Worm (Caenorhabditis elegans) whole organism, L2 larva: ENCODE measurements around the gene Y76A2B.4.

ENCODE experiments used
- C34F6.9 ChIP-seq: fragments of 150-350 bp; optimal IDR thresholded peaks from 2 replicates; lab custom pipeline; 2014; ENCODE audit warnings: missing biosample characterization, missing genetic modification characterization
- F13H6.1 ChIP-seq: sonication (generic microtip); optimal IDR thresholded peaks from 2 replicates; lab custom pipeline; 2016; ENCODE audit warnings: missing genetic modification characterization, missing compliant biosample characterization
- R02D3.7 ChIP-seq: fragments of 150-350 bp; optimal IDR thresholded peaks from 2 replicates; lab custom pipeline; 2014; ENCODE audit warnings: missing biosample characterization, missing genetic modification characterization
- Y55F3AM.14 ChIP-seq: fragments of 200-800 bp; sonication (Bioruptor generic); optimal IDR thresholded peaks from 2 replicates; lab custom pipeline; 2018; ENCODE audit warnings: mild to moderate bottlenecking, missing genetic modification characterization, missing compliant biosample characterization
- ZK546.5 ChIP-seq: sonication (generic microtip); optimal IDR thresholded peaks from 2 replicates; lab custom pipeline; 2017; ENCODE audit warnings: missing biosample characterization, missing genetic modification characterization
- alr-1 ChIP-seq: fragments of 150-350 bp; optimal IDR thresholded peaks from 2 replicates; lab custom pipeline; 2014; ENCODE audit warnings: missing biosample characterization, missing genetic modification characterization
- aly-2 ChIP-seq: fragments of 150-350 bp; optimal IDR thresholded peaks from 2 replicates; lab custom pipeline; 2014; ENCODE audit warnings: missing biosample characterization, missing genetic modification characterization
- ama-1 ChIP-seq: fragments of 150-350 bp; optimal IDR thresholded peaks from 2 replicates; lab custom pipeline; 2018; ENCODE audit warnings: inconsistent platforms
- blmp-1 ChIP-seq: sonication (generic microtip); optimal IDR thresholded peaks from 2 replicates; lab custom pipeline; 2017; ENCODE audit warnings: missing genetic modification characterization, mild to moderate bottlenecking, missing compliant biosample characterization, antibody characterized with exemption, moderate library complexity; ENCODE audit not compliant: insufficient read depth
- ceh-16 ChIP-seq: fragments of 150-350 bp; optimal IDR thresholded peaks from 2 replicates; lab custom pipeline; 2014; ENCODE audit warnings: missing biosample characterization, missing genetic modification characterization
- ceh-82 ChIP-seq: fragments of 150-350 bp; optimal IDR thresholded peaks from 2 replicates; lab custom pipeline; 2014; ENCODE audit warnings: missing biosample characterization, missing genetic modification characterization
- crh-2 ChIP-seq: sonication (generic microtip); optimal IDR thresholded peaks from 2 replicates; lab custom pipeline; 2017; ENCODE audit warnings: missing biosample characterization, missing genetic modification characterization
- dmd-4 ChIP-seq: sonication (generic microtip); optimal IDR thresholded peaks from 2 replicates; lab custom pipeline; 2017; ENCODE audit warnings: missing biosample characterization, missing genetic modification characterization
- egl-27 ChIP-seq: sonication (generic microtip); optimal IDR thresholded peaks from 3 replicates; lab custom pipeline; 2017; ENCODE audit warnings: missing biosample characterization, missing genetic modification reagents, missing genetic modification characterization
- elt-1 ChIP-seq: fragments of 150-350 bp; optimal IDR thresholded peaks from 2 replicates; lab custom pipeline; 2014; ENCODE audit warnings: missing biosample characterization, missing genetic modification characterization
- elt-3 ChIP-seq: sonication (generic microtip); optimal IDR thresholded peaks from 2 replicates; lab custom pipeline; 2017; ENCODE audit warnings: missing biosample characterization, missing genetic modification characterization
- fos-1 ChIP-seq: fragments of 150-350 bp; optimal IDR thresholded peaks from 2 replicates; lab custom pipeline; 2014; ENCODE audit warnings: missing biosample characterization, missing genetic modification characterization
- gmeb-1 ChIP-seq: fragments of 150-350 bp; optimal IDR thresholded peaks from 2 replicates; lab custom pipeline; 2014; ENCODE audit warnings: missing biosample characterization, missing genetic modification characterization
- lin-11 ChIP-seq: fragments of 150-350 bp; sonication (generic microtip); optimal IDR thresholded peaks from 2 replicates; lab custom pipeline; 2014; ENCODE audit warnings: missing biosample characterization, missing genetic modification characterization, inconsistent platforms, mixed read lengths
- lin-13 ChIP-seq: fragments of 150-350 bp; optimal IDR thresholded peaks from 2 replicates; lab custom pipeline; 2014; ENCODE audit warnings: missing biosample characterization, missing genetic modification reagents, missing genetic modification characterization
- lin-39 ChIP-seq: fragments of 150-350 bp; optimal IDR thresholded peaks from 2 replicates; lab custom pipeline; 2014; ENCODE audit warnings: missing biosample characterization, missing genetic modification reagents, missing genetic modification characterization
- lsy-2 ChIP-seq, 2 experiments: fragments of 150-350 bp in 1 of 2; sonication (generic microtip) in 1 of 2; optimal IDR thresholded peaks; 2 replicates each; lab custom pipeline; 2014 to 2017; ENCODE audit warnings: missing biosample characterization in 2 of 2, missing genetic modification characterization in 2 of 2
- mab-5 ChIP-seq: fragments of 150-350 bp; optimal IDR thresholded peaks from 2 replicates; lab custom pipeline; 2014; ENCODE audit warnings: missing biosample characterization, missing genetic modification characterization
- mbf-1 ChIP-seq: sonication (generic microtip); optimal IDR thresholded peaks from 2 replicates; lab custom pipeline; 2017; ENCODE audit warnings: missing biosample characterization, missing genetic modification characterization
- mdl-1 ChIP-seq, 2 experiments: fragments of 150-350 bp in 1 of 2; sonication (generic microtip) in 1 of 2; optimal IDR thresholded peaks; 2 replicates each; lab custom pipeline; 2017; ENCODE audit warnings: missing biosample characterization in 2 of 2, missing genetic modification characterization in 2 of 2
- nhr-10 ChIP-seq: sonication (generic microtip); optimal IDR thresholded peaks from 2 replicates; lab custom pipeline; 2017; ENCODE audit warnings: missing biosample characterization, missing genetic modification characterization
- nhr-11 ChIP-seq: fragments of 150-350 bp; optimal IDR thresholded peaks from 2 replicates; lab custom pipeline; 2014; ENCODE audit warnings: missing biosample characterization, missing genetic modification characterization
- nhr-12 ChIP-seq: fragments of 150-350 bp; optimal IDR thresholded peaks from 2 replicates; lab custom pipeline; 2014; ENCODE audit warnings: missing biosample characterization, missing genetic modification characterization
- nhr-129 ChIP-seq: fragments of 150-350 bp; optimal IDR thresholded peaks from 2 replicates; lab custom pipeline; 2014; ENCODE audit warnings: missing biosample characterization, missing genetic modification characterization
- nhr-21 ChIP-seq: fragments of 150-350 bp; optimal IDR thresholded peaks from 2 replicates; lab custom pipeline; 2014; ENCODE audit warnings: missing biosample characterization, missing genetic modification characterization
- nhr-23 ChIP-seq: fragments of 150-350 bp; optimal IDR thresholded peaks from 2 replicates; lab custom pipeline; 2014; ENCODE audit warnings: missing biosample characterization, missing genetic modification reagents, missing genetic modification characterization
- nhr-237 ChIP-seq: fragments of 150-350 bp; optimal IDR thresholded peaks from 2 replicates; lab custom pipeline; 2014; ENCODE audit warnings: missing biosample characterization, missing genetic modification characterization
- nhr-25 ChIP-seq: fragments of 150-350 bp; sonication (generic microtip); optimal IDR thresholded peaks from 3 replicates; lab custom pipeline; 2014; ENCODE audit warnings: missing biosample characterization, missing genetic modification characterization
- nhr-6 ChIP-seq: fragments of 150-350 bp; optimal IDR thresholded peaks from 2 replicates; lab custom pipeline; 2014; ENCODE audit warnings: missing biosample characterization, missing genetic modification characterization
- nhr-77 ChIP-seq: fragments of 150-350 bp; optimal IDR thresholded peaks from 2 replicates; lab custom pipeline; 2014; ENCODE audit warnings: missing biosample characterization, missing genetic modification characterization
- peb-1 ChIP-seq: fragments of 150-350 bp; optimal IDR thresholded peaks from 2 replicates; lab custom pipeline; 2014; ENCODE audit warnings: missing biosample characterization, missing genetic modification characterization
- sem-4 ChIP-seq: fragments of 150-350 bp; optimal IDR thresholded peaks from 2 replicates; lab custom pipeline; 2014; ENCODE audit warnings: missing biosample characterization, missing genetic modification reagents, missing genetic modification characterization
- skn-1 ChIP-seq: sonication (generic microtip); optimal IDR thresholded peaks from 2 replicates; lab custom pipeline; 2017; ENCODE audit warnings: missing biosample characterization, missing genetic modification characterization
- sma-3 ChIP-seq: sonication (generic microtip); optimal IDR thresholded peaks from 2 replicates; lab custom pipeline; 2016; ENCODE audit warnings: missing genetic modification reagents, missing genetic modification characterization, missing compliant biosample characterization
- sma-9 ChIP-seq, 2 experiments: fragments of 150-350 bp in 1 of 2; sonication (generic microtip) in 1 of 2; optimal IDR thresholded peaks; 2 replicates each; lab custom pipeline; 2014 to 2016; ENCODE audit warnings: missing genetic modification characterization in 2 of 2, mild to moderate bottlenecking in 1 of 2, missing biosample characterization in 1 of 2, missing compliant biosample characterization in 1 of 2, missing genetic modification reagents in 1 of 2, moderate library complexity in 1 of 2
- snpc-4 ChIP-seq: fragments of 150-350 bp; optimal IDR thresholded peaks from 2 replicates; lab custom pipeline; 2014; ENCODE audit warnings: missing biosample characterization, missing genetic modification characterization
- unc-39 ChIP-seq: fragments of 150-350 bp; optimal IDR thresholded peaks from 2 replicates; lab custom pipeline; 2014; ENCODE audit warnings: missing biosample characterization, missing genetic modification characterization
- unc-55 ChIP-seq: fragments of 150-350 bp; sonication (generic microtip); optimal IDR thresholded peaks from 3 replicates; lab custom pipeline; 2014; ENCODE audit warnings: missing biosample characterization, missing genetic modification reagents, missing genetic modification characterization
- unc-62 ChIP-seq: fragments of 150-350 bp; optimal IDR thresholded peaks from 2 replicates; lab custom pipeline; 2014; ENCODE audit warnings: missing biosample characterization, missing genetic modification reagents, missing genetic modification characterization
- zag-1 ChIP-seq: fragments of 150-350 bp; optimal IDR thresholded peaks from 2 replicates; lab custom pipeline; 2014; ENCODE audit warnings: missing biosample characterization, missing genetic modification characterization
- ztf-1 ChIP-seq: fragments of 200-800 bp; sonication (Bioruptor generic); conservative IDR thresholded peaks from 2 replicates; pipeline ENCODE4 v1.3.6; 2022; ENCODE audit warnings: missing genetic modification characterization, missing compliant biosample characterization
- ztf-11 ChIP-seq: sonication (generic microtip); optimal IDR thresholded peaks from 2 replicates; lab custom pipeline; 2017; ENCODE audit warnings: missing biosample characterization, missing genetic modification characterization
- ztf-4 ChIP-seq: fragments of 150-350 bp; optimal IDR thresholded peaks from 2 replicates; lab custom pipeline; 2014; ENCODE audit warnings: missing biosample characterization, missing genetic modification characterization

Gene Y76A2B.4

DNA sequence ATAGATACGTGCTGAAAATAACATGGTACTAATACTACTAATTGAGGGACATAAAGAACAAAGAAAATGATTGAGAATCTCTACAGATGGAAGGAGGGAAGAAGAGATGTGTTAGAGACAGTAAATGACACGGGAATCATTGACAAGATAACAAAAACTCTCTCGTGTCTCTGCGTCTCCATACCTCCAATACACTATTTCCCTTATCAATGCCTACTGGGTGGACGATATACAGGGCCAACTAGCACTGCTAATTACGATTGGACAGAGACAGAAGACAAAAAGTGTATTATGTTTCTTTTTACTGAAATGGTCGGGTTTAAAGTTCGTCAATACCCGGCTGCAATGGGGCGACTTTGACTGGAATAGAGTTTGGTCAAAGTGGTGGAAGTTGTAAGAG lies 2.0 kb downstream of the Y76A2B.4 start:
- TF ChIP-seq aly-2 (tag; lab: Kevin White, UChicago) (no peak), unc-62 (GFP tag; lab: Kevin White, UChicago) (no peak), ztf-11 (tag; lab: Kevin White, UChicago) (no peak), sma-9 (GFP tag; optimal IDR thresholded peaks at IDR 0.05; lab: Kevin White, UChicago) (peak; percentile 48), sma-9 (tag; optimal IDR thresholded peaks at IDR 0.05; lab: Kevin White, UChicago) (no peak), ceh-82 (tag; lab: Kevin White, UChicago) (no peak), mdl-1 (tag; optimal IDR thresholded peaks at IDR 0.05; lab: Kevin White, UChicago) (no peak), nhr-25 (peak; percentile 53), ztf-4 (tag; lab: Kevin White, UChicago) (no peak), lsy-2 (tag; optimal IDR thresholded peaks at IDR 0.05; lab: Kevin White, UChicago) (no peak), elt-3 (no peak), peb-1 (tag; lab: Kevin White, UChicago) (no peak), lin-11 (no peak), skn-1 (tag; lab: Kevin White, UChicago) (no peak), nhr-129 (tag; lab: Kevin White, UChicago) (peak; percentile 36), nhr-21 (tag; lab: Kevin White, UChicago) (no peak), ceh-16 (tag; lab: Kevin White, UChicago) (no peak), Y55F3AM.14 (GFP tag; lab: Kevin White, UChicago) (no peak), snpc-4 (tag; lab: Kevin White, UChicago) (no peak), unc-55 (no peak), sem-4 (tag; lab: Kevin White, UChicago) (no peak), C34F6.9 (no peak), mab-5 (tag; lab: Kevin White, UChicago) (no peak), nhr-12 (tag; lab: Kevin White, UChicago) (no peak), egl-27 (no peak), nhr-6 (tag; lab: Kevin White, UChicago) (no peak), zag-1 (no peak), R02D3.7 (tag; lab: Kevin White, UChicago) (no peak), nhr-77 (no peak), sma-3 (GFP tag; lab: Kevin White, UChicago) (no peak), elt-1 (no peak), fos-1 (tag; lab: Kevin White, UChicago) (peak; percentile 79), ama-1 (lab: Kevin White, UChicago) (no peak), blmp-1 (peak; percentile 21), nhr-10 (tag; lab: Kevin White, UChicago) (no peak), crh-2 (tag; lab: Kevin White, UChicago) (peak; percentile 75), gmeb-1 (tag; lab: Kevin White, UChicago) (peak; percentile 47), ztf-1 (GFP tag; lab: Robert Waterston, UW) (no peak), nhr-11 (tag; lab: Kevin White, UChicago) (no peak), mbf-1 (no peak), F13H6.1 (peak; percentile 4), lin-39 (tag; lab: Kevin White, UChicago) (no peak), lin-13 (no peak), dmd-4 (tag; lab: Kevin White, UChicago) (no peak), nhr-237 (no peak), alr-1 (no peak), ZK546.5 (tag; lab: Kevin White, UChicago) (no peak), nhr-23 (tag; lab: Kevin White, UChicago) (no peak), unc-39 (tag; lab: Kevin White, UChicago) (no peak)
